Fruit fly (Drosophila melanogaster) whole organism, embryonic: ENCODE measurements around the gene pHCl-1.

ENCODE experiments used
- Abd-B ChIP-seq: fragments of 200-800 bp; sonication (Bioruptor generic); optimal IDR thresholded peaks from 2 replicates; lab custom pipeline; 2018; ENCODE audit warnings: missing biosample characterization, mild to moderate bottlenecking, missing genetic modification characterization, moderate library complexity
- Adf1 ChIP-seq: fragments of 200-800 bp; sonication (Bioruptor generic); IDR thresholded peaks from 2 replicates; pipeline ENCODE4 v1.3.6; 2022; ENCODE audit warnings: missing biosample characterization, missing genetic modification characterization
- B-H1 ChIP-seq: fragments of 200-800 bp; sonication (Bioruptor generic); IDR thresholded peaks from 3 replicates; pipeline ENCODE4 v1.3.6; 2022; ENCODE audit warnings: missing biosample characterization, missing genetic modification characterization
- CG10979 ChIP-seq: fragments of 200-800 bp; sonication (Bioruptor generic); optimal IDR thresholded peaks from 2 replicates; lab custom pipeline; 2018; ENCODE audit warnings: missing biosample characterization, mild to moderate bottlenecking, missing genetic modification characterization, moderate library complexity
- CG12104 ChIP-seq: fragments of 200-800 bp; sonication (Bioruptor generic); optimal IDR thresholded peaks from 3 replicates; lab custom pipeline; 2016; ENCODE audit warnings: missing biosample characterization, missing genetic modification characterization
- CG1233 ChIP-seq: fragments of 200-800 bp; sonication (Bioruptor generic); optimal IDR thresholded peaks from 4 replicates; lab custom pipeline; 2018; ENCODE audit warnings: missing biosample characterization, mild to moderate bottlenecking, missing genetic modification characterization
- CG12769 ChIP-seq: fragments of 200-800 bp; sonication (Bioruptor generic); optimal IDR thresholded peaks from 2 replicates; lab custom pipeline; 2019; ENCODE audit warnings: missing biosample characterization, mild to moderate bottlenecking, missing genetic modification characterization, moderate library complexity
- CG13287 ChIP-seq: fragments of 200-800 bp; sonication (Bioruptor generic); IDR thresholded peaks from 2 replicates; pipeline ENCODE4 v1.3.6; 2022; ENCODE audit warnings: missing biosample characterization, missing genetic modification characterization; ENCODE audit not compliant: partially characterized antibody
- CG14710 ChIP-seq: fragments of 200-800 bp; sonication (Bioruptor generic); optimal IDR thresholded peaks from 3 replicates; lab custom pipeline; 2019; ENCODE audit warnings: missing biosample characterization, mild to moderate bottlenecking, missing genetic modification characterization, moderate library complexity
- CG15011 ChIP-seq: fragments of 200-800 bp; sonication (Bioruptor generic); optimal IDR thresholded peaks from 3 replicates; lab custom pipeline; 2018; ENCODE audit warnings: missing biosample characterization, mild to moderate bottlenecking, missing genetic modification characterization
- CG15479 ChIP-seq: fragments of 200-800 bp; sonication (Bioruptor generic); optimal IDR thresholded peaks from 3 replicates; lab custom pipeline; 2019; ENCODE audit warnings: missing biosample characterization, mild to moderate bottlenecking, missing genetic modification characterization, moderate library complexity
- CG16779 ChIP-seq: fragments of 200-800 bp; sonication (Bioruptor generic); IDR thresholded peaks from 2 replicates; pipeline ENCODE4 v1.3.6; 2022; ENCODE audit warnings: missing biosample characterization, missing genetic modification characterization
- CG16863 ChIP-seq: fragments of 200-800 bp; sonication (Bioruptor generic); optimal IDR thresholded peaks from 3 replicates; lab custom pipeline; 2016; ENCODE audit warnings: missing biosample characterization, missing genetic modification characterization
- CG17359 ChIP-seq: fragments of 200-800 bp; sonication (Bioruptor generic); optimal IDR thresholded peaks from 3 replicates; lab custom pipeline; 2018; ENCODE audit warnings: missing biosample characterization, mild to moderate bottlenecking, missing genetic modification characterization, moderate library complexity
- CG17568 ChIP-seq: fragments of 200-800 bp; sonication (Bioruptor generic); optimal IDR thresholded peaks from 2 replicates; lab custom pipeline; 2018; ENCODE audit warnings: missing biosample characterization, mild to moderate bottlenecking, missing genetic modification characterization, moderate library complexity
- CG18476 ChIP-seq: fragments of 200-800 bp; sonication (Bioruptor generic); optimal IDR thresholded peaks from 2 replicates; lab custom pipeline; 2016; ENCODE audit warnings: missing biosample characterization, mild to moderate bottlenecking, missing genetic modification characterization
- CG30403 ChIP-seq: fragments of 200-800 bp; sonication (Bioruptor generic); optimal IDR thresholded peaks from 3 replicates; lab custom pipeline; 2016; ENCODE audit warnings: missing biosample characterization, missing genetic modification characterization
- CG33213 ChIP-seq: fragments of 200-800 bp; sonication (Bioruptor generic); optimal IDR thresholded peaks from 3 replicates; lab custom pipeline; 2016; ENCODE audit warnings: missing biosample characterization, missing genetic modification characterization
- CG33557 ChIP-seq: fragments of 200-800 bp; sonication (Bioruptor generic); optimal IDR thresholded peaks from 2 replicates; lab custom pipeline; 2019; ENCODE audit warnings: missing biosample characterization, mild to moderate bottlenecking, missing genetic modification characterization, moderate library complexity
- CG3407 ChIP-seq: fragments of 200-800 bp; sonication (Bioruptor generic); optimal IDR thresholded peaks from 2 replicates; lab custom pipeline; 2018; ENCODE audit warnings: missing biosample characterization, mild to moderate bottlenecking, missing genetic modification characterization
- CG4282 ChIP-seq: fragments of 200-800 bp; sonication (Bioruptor generic); optimal IDR thresholded peaks from 2 replicates; lab custom pipeline; 2016; ENCODE audit warnings: missing biosample characterization, missing genetic modification characterization
- CG4404 ChIP-seq: fragments of 200-800 bp; sonication (Bioruptor generic); IDR thresholded peaks from 2 replicates; pipeline ENCODE4 v1.3.6; 2022; ENCODE audit warnings: missing biosample characterization, missing genetic modification characterization
- CG4820 ChIP-seq: fragments of 200-800 bp; sonication (Bioruptor generic); optimal IDR thresholded peaks from 3 replicates; lab custom pipeline; 2016; ENCODE audit warnings: missing biosample characterization, missing genetic modification characterization
- CG5180 ChIP-seq: fragments of 200-800 bp; sonication (Bioruptor generic); optimal IDR thresholded peaks from 3 replicates; lab custom pipeline; 2017; ENCODE audit warnings: missing biosample characterization, missing genetic modification characterization, mild to moderate bottlenecking, moderate library complexity, missing genetic modification reagents
- CG9609 ChIP-seq: fragments of 200-800 bp; sonication (Bioruptor generic); optimal IDR thresholded peaks from 3 replicates; lab custom pipeline; 2016; ENCODE audit warnings: missing biosample characterization, missing genetic modification characterization
- CG9797 ChIP-seq: fragments of 200-800 bp; sonication (Bioruptor generic); optimal IDR thresholded peaks from 3 replicates; lab custom pipeline; 2018; ENCODE audit warnings: missing biosample characterization, mild to moderate bottlenecking, missing genetic modification characterization
- CG9876 ChIP-seq: fragments of 200-800 bp; sonication (Bioruptor generic); optimal IDR thresholded peaks from 2 replicates; lab custom pipeline; 2016; ENCODE audit warnings: missing biosample characterization, missing genetic modification characterization
- CHES-1-like ChIP-seq: fragments of 200-800 bp; sonication (Bioruptor generic); optimal IDR thresholded peaks from 2 replicates; lab custom pipeline; 2016; ENCODE audit warnings: missing biosample characterization, missing genetic modification characterization
- HHEX ChIP-seq: fragments of 200-800 bp; sonication (Bioruptor generic); optimal IDR thresholded peaks from 3 replicates; lab custom pipeline; 2017; ENCODE audit warnings: missing biosample characterization, mild to moderate bottlenecking, missing genetic modification characterization, missing genetic modification reagents
- HLH54F ChIP-seq: fragments of 200-800 bp; sonication (Bioruptor generic); optimal IDR thresholded peaks from 3 replicates; lab custom pipeline; 2016; ENCODE audit warnings: missing biosample characterization, missing genetic modification characterization
- Hmr ChIP-seq: fragments of 200-800 bp; sonication (Bioruptor generic); optimal IDR thresholded peaks from 3 replicates; lab custom pipeline; 2017; ENCODE audit warnings: mild to moderate bottlenecking, missing biosample characterization, missing genetic modification reagents, missing genetic modification characterization
- Hr39 ChIP-seq: fragments of >200 bp; optimal IDR thresholded peaks from 2 replicates; lab custom pipeline; 2017
- Hr78 ChIP-seq, 2 experiments: fragments of 200-800 bp in 1 of 2; fragments of >200 bp in 1 of 2; sonication (Bioruptor generic) in 1 of 2; optimal IDR thresholded peaks; 2 replicates each; lab custom pipeline; 2017 to 2019; ENCODE audit warnings: missing biosample characterization in 2 of 2, missing genetic modification characterization in 2 of 2, mild to moderate bottlenecking in 1 of 2, moderate library complexity in 1 of 2
- Lim3 ChIP-seq: fragments of 200-800 bp; sonication (Bioruptor generic); IDR thresholded peaks from 2 replicates; pipeline ENCODE4 v1.3.6; 2022; ENCODE audit warnings: missing biosample characterization, missing genetic modification characterization
- MESR4 ChIP-seq: fragments of 200-800 bp; sonication (Bioruptor generic); optimal IDR thresholded peaks from 2 replicates; lab custom pipeline; 2018; ENCODE audit warnings: missing biosample characterization, mild to moderate bottlenecking, missing genetic modification characterization, moderate library complexity
- Myb ChIP-seq: fragments of 200-800 bp; sonication (Bioruptor generic); optimal IDR thresholded peaks from 2 replicates; lab custom pipeline; 2016; ENCODE audit warnings: missing biosample characterization, missing genetic modification characterization
- bigmax ChIP-seq: fragments of 200-800 bp; sonication (Bioruptor generic); optimal IDR thresholded peaks from 2 replicates; lab custom pipeline; 2018; ENCODE audit warnings: missing biosample characterization, mild to moderate bottlenecking, missing genetic modification characterization
- br ChIP-seq: fragments of >200 bp; optimal IDR thresholded peaks from 2 replicates; lab custom pipeline; 2017
- chif ChIP-seq, 2 experiments: fragments of 200-800 bp; sonication (Bioruptor generic); optimal IDR thresholded peaks; 3 replicates each; lab custom pipeline; 2016; ENCODE audit warnings: missing biosample characterization in 2 of 2, missing genetic modification characterization in 2 of 2
- chm ChIP-seq: fragments of 200-800 bp; sonication (Bioruptor generic); IDR thresholded peaks from 2 replicates; pipeline ENCODE4 v1.3.6; 2022; ENCODE audit warnings: missing biosample characterization, missing genetic modification characterization
- danr ChIP-seq: fragments of 200-800 bp; sonication (Bioruptor generic); IDR thresholded peaks from 2 replicates; pipeline ENCODE4 v1.3.6; 2022; ENCODE audit warnings: missing biosample characterization, missing genetic modification characterization
- exex ChIP-seq: fragments of 200-800 bp; sonication (Bioruptor generic); optimal IDR thresholded peaks from 4 replicates; lab custom pipeline; 2018; ENCODE audit warnings: missing biosample characterization, mild to moderate bottlenecking, missing genetic modification characterization, moderate library complexity
- grn ChIP-seq: fragments of 200-800 bp; sonication (Bioruptor generic); optimal IDR thresholded peaks from 3 replicates; lab custom pipeline; 2017; ENCODE audit warnings: missing biosample characterization, missing genetic modification characterization
- kah ChIP-seq: fragments of 200-800 bp; sonication (Bioruptor generic); optimal IDR thresholded peaks from 2 replicates; lab custom pipeline; 2018; ENCODE audit warnings: missing biosample characterization, mild to moderate bottlenecking, missing genetic modification characterization
- mld ChIP-seq: fragments of 200-800 bp; sonication (Bioruptor generic); IDR thresholded peaks from 3 replicates; pipeline ENCODE4 v1.3.6; 2022; ENCODE audit warnings: missing biosample characterization, missing genetic modification characterization; ENCODE audit not compliant: partially characterized antibody
- nom ChIP-seq: fragments of 200-800 bp; sonication (Bioruptor generic); optimal IDR thresholded peaks from 2 replicates; lab custom pipeline; 2017; ENCODE audit warnings: missing biosample characterization, missing genetic modification characterization, mild to moderate bottlenecking, moderate library complexity, missing genetic modification reagents
- peb ChIP-seq: fragments of 200-800 bp; sonication (Bioruptor generic); IDR thresholded peaks from 2 replicates; pipeline ENCODE4 v1.3.6; 2022; ENCODE audit warnings: missing biosample characterization, missing genetic modification characterization
- salm ChIP-seq: fragments of 200-800 bp; sonication (Bioruptor generic); optimal IDR thresholded peaks from 2 replicates; lab custom pipeline; 2018; ENCODE audit warnings: missing biosample characterization, mild to moderate bottlenecking, missing genetic modification characterization
- schlank ChIP-seq: fragments of 200-800 bp; sonication (Bioruptor generic); optimal IDR thresholded peaks from 2 replicates; lab custom pipeline; 2018; ENCODE audit warnings: missing biosample characterization, mild to moderate bottlenecking, missing genetic modification characterization
- stwl ChIP-seq: fragments of 200-800 bp; sonication (Bioruptor generic); optimal IDR thresholded peaks from 3 replicates; lab custom pipeline; 2018; ENCODE audit warnings: missing biosample characterization, mild to moderate bottlenecking, missing genetic modification characterization, moderate library complexity
- toy ChIP-seq: fragments of 200-800 bp; sonication (Bioruptor generic); IDR thresholded peaks from 2 replicates; pipeline ENCODE4 v1.3.6; 2022; ENCODE audit warnings: missing biosample characterization, missing genetic modification characterization
- wdn ChIP-seq: fragments of 200-800 bp; sonication (Bioruptor generic); IDR thresholded peaks from 2 replicates; pipeline ENCODE4 v1.3.6; 2022; ENCODE audit warnings: missing biosample characterization, missing genetic modification characterization

Gene pHCl-1

dm6 chr3L:15923352-15923751 lies 24.5 kb upstream of the pHCl-1 start (continued):
- TF ChIP-seq CG16863 (GFP tag; lab: Kevin White, UChicago) (no peak), CG33213 (GFP tag; lab: Kevin White, UChicago) (no peak), schlank (tag; lab: Kevin White, UChicago) (no peak), CG1233 (GFP tag; lab: Kevin White, UChicago) (peak; percentile 22), Adf1 (GFP tag; lab: Robert Waterston, UW) (no peak), CG33557 (no peak), stwl (tag; lab: Kevin White, UChicago) (no peak), B-H1 (GFP tag; lab: Robert Waterston, UW) (no peak), CG10979 (tag; lab: Kevin White, UChicago) (peak; percentile 45), CG17568 (GFP tag; lab: Kevin White, UChicago) (no peak), Hr78 (GFP tag; optimal IDR thresholded peaks at IDR 0.05; lab: Kevin White, UChicago) (no peak), CG15011 (GFP tag; lab: Kevin White, UChicago) (no peak), Hmr (GFP tag; lab: Kevin White, UChicago) (peak; percentile 40), CG4404 (no peak), toy (GFP tag; lab: Robert Waterston, UW) (no peak), CG12104 (GFP tag; lab: Kevin White, UChicago) (no peak), HHEX (GFP tag; lab: Kevin White, UChicago) (peak; percentile 24), bigmax (no peak), CG30403 (GFP tag; lab: Kevin White, UChicago) (peak; percentile 41), nom (no peak), CG18476 (no peak), exex (tag; lab: Kevin White, UChicago) (no peak), CG17359 (tag; lab: Kevin White, UChicago) (peak; percentile 48), peb (GFP tag; lab: Robert Waterston, UW) (no peak), Abd-B (GFP tag; lab: Kevin White, UChicago) (peak; percentile 1), chif (GFP tag; optimal IDR thresholded peaks at IDR 0.05; lab: Kevin White, UChicago) (no peak), CG9797 (GFP tag; lab: Kevin White, UChicago) (no peak), CG13287 (no peak), CG9876 (GFP tag; lab: Kevin White, UChicago) (no peak), salm (tag; lab: Kevin White, UChicago) (no peak), grn (GFP tag; lab: Kevin White, UChicago) (no peak), Myb (GFP tag; lab: Kevin White, UChicago) (no peak), danr (GFP tag; lab: Robert Waterston, UW) (no peak), MESR4 (GFP tag; lab: Kevin White, UChicago) (no peak), CG5180 (no peak), CHES-1-like (GFP tag; lab: Kevin White, UChicago) (no peak), CG4282 (GFP tag; lab: Kevin White, UChicago) (no peak), CG3407 (no peak), kah (GFP tag; lab: Kevin White, UChicago) (no peak), CG16779 (no peak), HLH54F (no peak), CG4820 (GFP tag; lab: Kevin White, UChicago) (peak; percentile 9), Lim3 (GFP tag; lab: Robert Waterston, UW) (no peak), CG15479 (GFP tag; lab: Kevin White, UChicago) (no peak), chm (GFP tag; lab: Robert Waterston, UW) (no peak), Hr39 (lab: Kevin White, UChicago) (no peak), mld (no peak), CG9609 (no peak), CG14710 (tag; lab: Kevin White, UChicago) (peak; percentile 14), br (lab: Kevin White, UChicago) (no peak), wdn (GFP tag; lab: Robert Waterston, UW) (no peak), CG12769 (tag; lab: Kevin White, UChicago) (no peak)
